Fruit fly (Drosophila melanogaster) whole organism, embryonic: ENCODE data around the gene CG12106.

Experiments used
- Adf1 ChIP-seq: fragments of 200-800 bp; sonication (Bioruptor generic); IDR thresholded peaks from 2 replicates; pipeline ENCODE4 v1.3.6; 2022; ENCODE audit warnings: missing biosample characterization, missing genetic modification characterization
- CG10979 ChIP-seq: fragments of 200-800 bp; sonication (Bioruptor generic); optimal IDR thresholded peaks from 2 replicates; lab custom pipeline; 2018; ENCODE audit warnings: missing biosample characterization, mild to moderate bottlenecking, missing genetic modification characterization, moderate library complexity
- CG11085 ChIP-seq: fragments of 200-800 bp; sonication (Bioruptor generic); IDR thresholded peaks from 2 replicates; pipeline ENCODE4 v1.3.6; 2022; ENCODE audit warnings: missing biosample characterization, missing genetic modification characterization
- CG17186 ChIP-seq: fragments of 200-800 bp; sonication (Bioruptor generic); optimal IDR thresholded peaks from 3 replicates; lab custom pipeline; 2017; ENCODE audit warnings: missing biosample characterization, missing genetic modification reagents, missing genetic modification characterization
- CG17912 ChIP-seq: fragments of 200-800 bp; sonication (Bioruptor generic); optimal IDR thresholded peaks from 2 replicates; lab custom pipeline; 2018; ENCODE audit warnings: missing biosample characterization, mild to moderate bottlenecking, missing genetic modification characterization
- CG30020 ChIP-seq: fragments of 200-800 bp; optimal IDR thresholded peaks from 2 replicates; lab custom pipeline; 2019; ENCODE audit warnings: missing biosample characterization, mild to moderate bottlenecking, missing genetic modification characterization, moderate library complexity
- CG31365 ChIP-seq: fragments of 200-800 bp; sonication (Bioruptor generic); optimal IDR thresholded peaks from 2 replicates; lab custom pipeline; 2018; ENCODE audit warnings: missing biosample characterization, mild to moderate bottlenecking, missing genetic modification characterization
- CG34376 ChIP-seq: fragments of 200-800 bp; sonication (Bioruptor generic); optimal IDR thresholded peaks from 2 replicates; lab custom pipeline; 2018; ENCODE audit warnings: missing biosample characterization, mild to moderate bottlenecking, missing genetic modification characterization
- CG3726 ChIP-seq: fragments of 200-800 bp; sonication (Bioruptor generic); IDR thresholded peaks from 3 replicates; pipeline ENCODE4, ENCODE4 v1.3.6; 2022; ENCODE audit warnings: missing biosample characterization, missing genetic modification characterization
- CG3995 ChIP-seq: fragments of 200-800 bp; sonication (Bioruptor generic); optimal IDR thresholded peaks from 3 replicates; lab custom pipeline; 2016; ENCODE audit warnings: missing biosample characterization, missing genetic modification characterization
- CG4360 ChIP-seq: fragments of 200-800 bp; sonication (Bioruptor generic); IDR thresholded peaks from 2 replicates; pipeline ENCODE4 v1.3.6; 2022; ENCODE audit warnings: missing biosample characterization, missing genetic modification characterization
- CG4707 ChIP-seq: fragments of 200-800 bp; sonication (Bioruptor generic); optimal IDR thresholded peaks from 2 replicates; lab custom pipeline; 2018; ENCODE audit warnings: missing biosample characterization, mild to moderate bottlenecking, missing genetic modification characterization, moderate library complexity
- CG4854 ChIP-seq: fragments of 200-800 bp; sonication (Bioruptor generic); optimal IDR thresholded peaks from 2 replicates; lab custom pipeline; 2016; ENCODE audit warnings: missing biosample characterization, missing genetic modification characterization, inconsistent platforms
- CG6654 ChIP-seq: fragments of 200-800 bp; sonication (Bioruptor generic); optimal IDR thresholded peaks from 2 replicates; lab custom pipeline; 2017; ENCODE audit warnings: missing biosample characterization, mild to moderate bottlenecking, missing genetic modification characterization
- Deaf1 ChIP-seq: fragments of 200-800 bp; optimal IDR thresholded peaks from 3 replicates; lab custom pipeline; 2019; ENCODE audit warnings: missing biosample characterization, mild to moderate bottlenecking, missing genetic modification characterization, moderate library complexity
- Dip2 ChIP-seq: fragments of 200-800 bp; sonication (Bioruptor generic); IDR thresholded peaks from 2 replicates; pipeline ENCODE4 v1.3.6; 2022; ENCODE audit warnings: missing biosample characterization, missing genetic modification characterization
- Dll ChIP-seq: fragments of 200-800 bp; sonication (Bioruptor generic); IDR thresholded peaks from 4 replicates; pipeline ENCODE4 v1.3.6; 2022; ENCODE audit warnings: missing biosample characterization, missing genetic modification characterization; ENCODE audit not compliant: partially characterized antibody
- Doc3 ChIP-seq: fragments of 200-800 bp; sonication (Bioruptor generic); IDR thresholded peaks from 3 replicates; pipeline ENCODE4 v1.3.6; 2022; ENCODE audit warnings: missing biosample characterization, missing genetic modification characterization; ENCODE audit not compliant: partially characterized antibody
- Fer3 ChIP-seq: fragments of 200-800 bp; sonication (Bioruptor generic); optimal IDR thresholded peaks from 2 replicates; lab custom pipeline; 2018; ENCODE audit warnings: missing biosample characterization, mild to moderate bottlenecking, missing genetic modification characterization, moderate library complexity
- Gsc ChIP-seq: fragments of 200-800 bp; sonication (Bioruptor generic); IDR thresholded peaks from 2 replicates; pipeline ENCODE4 v1.3.6; 2022; ENCODE audit warnings: missing biosample characterization, missing genetic modification characterization
- H2.0 ChIP-seq: fragments of 200-800 bp; sonication (Bioruptor generic); IDR thresholded peaks from 2 replicates; pipeline ENCODE4 v1.3.6; 2022; ENCODE audit warnings: missing biosample characterization, missing genetic modification characterization
- Oli ChIP-seq: fragments of 200-800 bp; sonication (Bioruptor generic); optimal IDR thresholded peaks from 2 replicates; lab custom pipeline; 2018; ENCODE audit warnings: missing biosample characterization, mild to moderate bottlenecking, missing genetic modification characterization, moderate library complexity
- Pdp1 ChIP-seq, 2 experiments: fragments of 200-800 bp; sonication (Bioruptor generic); optimal IDR thresholded peaks; 3 replicates each; lab custom pipeline; 2016; ENCODE audit warnings: missing biosample characterization in 2 of 2, missing genetic modification characterization in 2 of 2, mild to moderate bottlenecking in 1 of 2, moderate library complexity in 1 of 2
- Sin3A ChIP-seq: fragments of >200 bp; optimal IDR thresholded peaks from 2 replicates; lab custom pipeline; 2018
- Tbp ChIP-seq: fragments of >200 bp; optimal IDR thresholded peaks from 2 replicates; lab custom pipeline; 2018; ENCODE audit warnings: missing biosample characterization, missing genetic modification characterization
- YL-1 ChIP-seq: fragments of 200-800 bp; sonication (Bioruptor generic); optimal IDR thresholded peaks from 3 replicates; lab custom pipeline; 2017; ENCODE audit warnings: missing biosample characterization, mild to moderate bottlenecking, missing genetic modification characterization
- ab ChIP-seq: fragments of 200-800 bp; sonication (Bioruptor generic); optimal IDR thresholded peaks from 2 replicates; lab custom pipeline; 2016; ENCODE audit warnings: missing biosample characterization, missing genetic modification characterization
- amos ChIP-seq: fragments of 200-800 bp; sonication (Bioruptor generic); IDR thresholded peaks from 2 replicates; pipeline ENCODE4 v1.3.6; 2022; ENCODE audit warnings: missing biosample characterization, missing genetic modification characterization; ENCODE audit not compliant: partially characterized antibody
- ase ChIP-seq: fragments of 200-800 bp; sonication (Bioruptor generic); IDR thresholded peaks from 3 replicates; pipeline ENCODE4 v1.3.6; 2022; ENCODE audit warnings: missing biosample characterization, missing genetic modification characterization
- bigmax ChIP-seq: fragments of 200-800 bp; sonication (Bioruptor generic); optimal IDR thresholded peaks from 2 replicates; lab custom pipeline; 2018; ENCODE audit warnings: missing biosample characterization, mild to moderate bottlenecking, missing genetic modification characterization
- cg ChIP-seq: fragments of 200-800 bp; sonication (Bioruptor generic); optimal IDR thresholded peaks from 3 replicates; lab custom pipeline; 2019; ENCODE audit warnings: missing biosample characterization, mild to moderate bottlenecking, missing genetic modification characterization, moderate library complexity
- chinmo ChIP-seq: fragments of 200-800 bp; sonication (Bioruptor generic); IDR thresholded peaks from 4 replicates; pipeline ENCODE4 v1.3.6; 2022; ENCODE audit warnings: missing biosample characterization, missing genetic modification characterization; ENCODE audit not compliant: partially characterized antibody
- crol ChIP-seq: fragments of 200-800 bp; sonication (Bioruptor generic); IDR thresholded peaks from 2 replicates; pipeline ENCODE4 v1.3.6; 2022; ENCODE audit warnings: missing biosample characterization, missing genetic modification characterization
- crp ChIP-seq, 2 experiments: fragments of 200-800 bp; sonication (Bioruptor generic); optimal IDR thresholded peaks; 2 replicates in 1 of 2; 3 replicates in 1 of 2; lab custom pipeline; 2017; ENCODE audit warnings: missing biosample characterization in 2 of 2, missing genetic modification characterization in 2 of 2, mild to moderate bottlenecking in 1 of 2, moderate library complexity in 1 of 2
- fru ChIP-seq: fragments of >200 bp; optimal IDR thresholded peaks from 2 replicates; lab custom pipeline; 2017
- gcm2 ChIP-seq: fragments of 200-800 bp; sonication (Bioruptor generic); optimal IDR thresholded peaks from 2 replicates; lab custom pipeline; 2016; ENCODE audit warnings: missing biosample characterization, missing genetic modification characterization
- hb ChIP-seq: fragments of 200-800 bp; sonication (Bioruptor generic); IDR thresholded peaks from 3 replicates; pipeline ENCODE4 v1.3.6; 2022; ENCODE audit warnings: missing biosample characterization, missing genetic modification characterization; ENCODE audit not compliant: partially characterized antibody
- kay ChIP-seq: fragments of 200-800 bp; sonication (Bioruptor generic); optimal IDR thresholded peaks from 2 replicates; lab custom pipeline; 2016; ENCODE audit warnings: missing biosample characterization, missing genetic modification characterization
- knrl ChIP-seq: fragments of 200-800 bp; sonication (Bioruptor generic); IDR thresholded peaks from 3 replicates; pipeline ENCODE4 v1.3.6; 2022; ENCODE audit warnings: missing biosample characterization, missing genetic modification characterization; ENCODE audit not compliant: partially characterized antibody
- nau ChIP-seq: fragments of 200-800 bp; sonication (Bioruptor generic); optimal IDR thresholded peaks from 3 replicates; lab custom pipeline; 2017; ENCODE audit warnings: missing biosample characterization, mild to moderate bottlenecking, missing genetic modification characterization, missing genetic modification reagents
- odd ChIP-seq: fragments of 200-800 bp; sonication (Bioruptor generic); optimal IDR thresholded peaks from 2 replicates; lab custom pipeline; 2017; ENCODE audit warnings: missing biosample characterization, mild to moderate bottlenecking, missing genetic modification characterization
- pb ChIP-seq: fragments of 200-800 bp; sonication (Bioruptor generic); optimal IDR thresholded peaks from 3 replicates; lab custom pipeline; 2016; ENCODE audit warnings: missing biosample characterization, missing genetic modification characterization
- sqz ChIP-seq: fragments of 200-800 bp; sonication (Bioruptor generic); optimal IDR thresholded peaks from 3 replicates; lab custom pipeline; 2018; ENCODE audit warnings: missing biosample characterization, mild to moderate bottlenecking, missing genetic modification characterization
- stc ChIP-seq: fragments of 200-800 bp; sonication (Bioruptor generic); IDR thresholded peaks from 2 replicates; pipeline ENCODE4 v1.3.6; 2022; ENCODE audit warnings: missing biosample characterization, missing genetic modification characterization
- stwl ChIP-seq: fragments of 200-800 bp; sonication (Bioruptor generic); optimal IDR thresholded peaks from 3 replicates; lab custom pipeline; 2018; ENCODE audit warnings: missing biosample characterization, mild to moderate bottlenecking, missing genetic modification characterization, moderate library complexity
- tap ChIP-seq: fragments of 200-800 bp; optimal IDR thresholded peaks from 3 replicates; lab custom pipeline; 2019; ENCODE audit warnings: missing biosample characterization, mild to moderate bottlenecking, missing genetic modification characterization, moderate library complexity
- unc-4 ChIP-seq: fragments of 200-800 bp; sonication (Bioruptor generic); IDR thresholded peaks from 2 replicates; pipeline ENCODE4 v1.3.6; 2022; ENCODE audit warnings: missing biosample characterization, missing genetic modification characterization; ENCODE audit not compliant: partially characterized antibody
- usp ChIP-seq: fragments of >200 bp; optimal IDR thresholded peaks from 2 replicates; lab custom pipeline; 2017; ENCODE audit warnings: missing biosample characterization, missing genetic modification characterization
- wek ChIP-seq: fragments of 200-800 bp; sonication (Bioruptor generic); optimal IDR thresholded peaks from 3 replicates; lab custom pipeline; 2018; ENCODE audit warnings: missing biosample characterization, mild to moderate bottlenecking, missing genetic modification characterization, moderate library complexity
- zf30C ChIP-seq: fragments of 200-800 bp; sonication (Bioruptor generic); optimal IDR thresholded peaks from 3 replicates; lab custom pipeline; 2018; ENCODE audit warnings: missing biosample characterization, mild to moderate bottlenecking, missing genetic modification characterization
- zfh1 ChIP-seq: fragments of 200-800 bp; sonication (Bioruptor generic); IDR thresholded peaks from 3 replicates; pipeline ENCODE4 v1.3.6; 2022; ENCODE audit warnings: missing biosample characterization, missing genetic modification characterization

CG12106 gene

DNA sequence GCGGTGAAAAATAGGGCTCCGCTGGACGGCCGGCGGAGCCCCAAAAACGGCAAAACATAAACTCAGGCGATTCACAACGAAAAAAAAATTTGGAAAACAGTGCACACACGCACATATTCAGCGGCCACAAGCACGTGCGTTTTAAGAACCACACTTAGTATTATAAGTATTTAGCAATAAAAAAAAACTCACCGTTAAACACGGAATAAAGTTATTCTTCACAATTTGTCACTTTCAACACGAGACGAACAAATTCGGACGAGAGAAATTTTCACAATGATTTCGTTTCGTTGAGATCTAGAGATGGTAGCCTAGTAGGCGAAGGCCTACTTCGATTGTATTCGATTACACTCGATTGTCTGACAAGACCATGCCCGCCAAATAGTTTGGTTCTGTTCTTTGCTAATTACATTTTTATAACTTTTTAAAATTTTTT is 37.3 kb upstream of the CG12106 start, which contains the start of gene His3.3B (continued):
- peak; percentile 13; the same call in 1 of the 3 replicates for TF ChIP-seq knrl (GFP tag; lab: Robert Waterston, UW)
- no peak for TF ChIP-seq CG6654 (GFP tag; lab: Kevin White, UChicago)
- TF ChIP-seq CG3726 (GFP tag; lab: Robert Waterston, UW) = no peak
- peak; percentile 8 for TF ChIP-seq wek (GFP tag; lab: Kevin White, UChicago)
- peak; percentile 40 for TF ChIP-seq stwl (tag; lab: Kevin White, UChicago)
- TF ChIP-seq CG11085 = no peak
- TF ChIP-seq CG30020 = peak; percentile 20
- peak; percentile 5 for TF ChIP-seq CG4854 (GFP tag; lab: Kevin White, UChicago)
- no peak; the same call in 2 of the 3 replicates for TF ChIP-seq Doc3 (GFP tag; lab: Robert Waterston, UW)
- peak; percentile 71 for TF ChIP-seq YL-1 (GFP tag; lab: Kevin White, UChicago)
- TF ChIP-seq CG17186 = no peak
- TF ChIP-seq tap (tag; lab: Kevin White, UChicago) = peak; percentile 2
- TF ChIP-seq Sin3A (lab: Kevin White, UChicago) = no peak
- TF ChIP-seq gcm2 (GFP tag; lab: Kevin White, UChicago) = no peak
- no peak for TF ChIP-seq ab (GFP tag; lab: Kevin White, UChicago)
- TF ChIP-seq Dll (GFP tag; lab: Robert Waterston, UW) = peak; percentile 56; the same call in 1 of the 4 replicates
- no peak for TF ChIP-seq CG17912
- TF ChIP-seq CG4360 = no peak
- no peak for TF ChIP-seq fru (lab: Kevin White, UChicago)
- TF ChIP-seq Tbp = no peak
- peak; percentile 10 for TF ChIP-seq bigmax
- TF ChIP-seq crp (GFP tag; optimal IDR thresholded peaks at IDR 0.05; lab: Kevin White, UChicago) = no peak
- TF ChIP-seq CG34376 (GFP tag; lab: Kevin White, UChicago) = peak; percentile 54
- no peak for TF ChIP-seq Gsc (GFP tag; lab: Robert Waterston, UW)
- TF ChIP-seq chinmo = 0 out of 4 replicates have a peak, but pooled peaks have one; percentile 51
- TF ChIP-seq CG4707 (GFP tag; lab: Kevin White, UChicago) = peak; percentile 4
- peak; percentile 39 for TF ChIP-seq Deaf1 (tag; lab: Kevin White, UChicago)
- no peak for TF ChIP-seq H2.0 (GFP tag; lab: Robert Waterston, UW)
- peak; percentile 48 for TF ChIP-seq unc-4 (GFP tag; lab: Robert Waterston, UW)
- TF ChIP-seq hb = no peak
- no peak for TF ChIP-seq Oli (tag; lab: Kevin White, UChicago)
- TF ChIP-seq sqz = peak; percentile 62
- peak; percentile 66 for TF ChIP-seq cg (GFP tag; lab: Kevin White, UChicago)
- peak; percentile 1 for TF ChIP-seq nau (GFP tag; lab: Kevin White, UChicago)
- TF ChIP-seq Adf1 (GFP tag; lab: Robert Waterston, UW) = no peak
- no peak for TF ChIP-seq ase
- no peak for TF ChIP-seq CG31365 (tag; lab: Kevin White, UChicago)
- no peak for TF ChIP-seq CG10979 (tag; lab: Kevin White, UChicago)
- no peak for TF ChIP-seq Fer3 (tag; lab: Kevin White, UChicago)
- peak; percentile 22 for TF ChIP-seq odd (GFP tag; lab: Kevin White, UChicago)
- peak; percentile 56; the same call in 1 of the 2 replicates for TF ChIP-seq amos
- no peak for TF ChIP-seq pb (GFP tag; lab: Kevin White, UChicago)
- TF ChIP-seq stc (GFP tag; lab: Robert Waterston, UW) = no peak
- no peak for TF ChIP-seq Pdp1 (GFP tag; optimal IDR thresholded peaks at IDR 0.05; lab: Kevin White, UChicago)
- no peak for TF ChIP-seq zfh1 (GFP tag; lab: Robert Waterston, UW)
- no peak for TF ChIP-seq usp
- no peak for TF ChIP-seq crol (GFP tag; lab: Robert Waterston, UW)
- TF ChIP-seq Dip2 (GFP tag; lab: Robert Waterston, UW) = no peak
- peak; percentile 13 for TF ChIP-seq zf30C (GFP tag; lab: Kevin White, UChicago)
- TF ChIP-seq kay (GFP tag; lab: Kevin White, UChicago) = no peak
- peak; percentile 4 for TF ChIP-seq CG3995
